Worm (Caenorhabditis elegans) whole organism, mixed stage, embryonic: ENCODE data around the gene F44G4.7.

Experiments used
- bed-3 ChIP-seq: fragments of 200-800 bp; sonication (Bioruptor generic); optimal IDR thresholded peaks from 3 replicates; lab custom pipeline; 2018; ENCODE audit warnings: mild to moderate bottlenecking, missing genetic modification characterization, moderate library complexity, missing compliant biosample characterization
- ces-1 ChIP-seq: fragments of 150-350 bp; optimal IDR thresholded peaks from 2 replicates; lab custom pipeline; 2014; ENCODE audit warnings: missing biosample characterization, missing genetic modification reagents, missing genetic modification characterization
- elt-1 ChIP-seq: sonication (generic microtip); optimal IDR thresholded peaks from 2 replicates; lab custom pipeline; 2017; ENCODE audit warnings: missing genetic modification characterization, mild to moderate bottlenecking, missing compliant biosample characterization, antibody characterized with exemption, moderate library complexity, borderline replicate concordance; ENCODE audit not compliant: insufficient read depth
- elt-3 ChIP-seq: fragments of 150-350 bp; optimal IDR thresholded peaks from 2 replicates; lab custom pipeline; 2014; ENCODE audit warnings: missing biosample characterization, missing genetic modification characterization
- lin-13 ChIP-seq: fragments of 150-350 bp; optimal IDR thresholded peaks from 2 replicates; lab custom pipeline; 2014; ENCODE audit warnings: missing biosample characterization, missing genetic modification characterization
- lsy-2 ChIP-seq: fragments of 150-350 bp; optimal IDR thresholded peaks from 2 replicates; lab custom pipeline; 2014; ENCODE audit warnings: missing biosample characterization, missing genetic modification characterization
- nhr-237 ChIP-seq: fragments of 150-350 bp; optimal IDR thresholded peaks from 2 replicates; lab custom pipeline; 2014; ENCODE audit warnings: missing biosample characterization, missing genetic modification characterization
- nhr-28 ChIP-seq: fragments of 150-350 bp; optimal IDR thresholded peaks from 2 replicates; lab custom pipeline; 2014; ENCODE audit warnings: missing biosample characterization, missing genetic modification characterization
- tbx-8 ChIP-seq: fragments of 200-800 bp; sonication (Bioruptor generic); optimal IDR thresholded peaks from 2 replicates; lab custom pipeline; 2018; ENCODE audit warnings: mild to moderate bottlenecking, missing genetic modification characterization, moderate library complexity, missing compliant biosample characterization
- unc-39 ChIP-seq: fragments of 150-350 bp; optimal IDR thresholded peaks from 2 replicates; lab custom pipeline; 2014; ENCODE audit warnings: missing biosample characterization, missing genetic modification characterization

DNA sequence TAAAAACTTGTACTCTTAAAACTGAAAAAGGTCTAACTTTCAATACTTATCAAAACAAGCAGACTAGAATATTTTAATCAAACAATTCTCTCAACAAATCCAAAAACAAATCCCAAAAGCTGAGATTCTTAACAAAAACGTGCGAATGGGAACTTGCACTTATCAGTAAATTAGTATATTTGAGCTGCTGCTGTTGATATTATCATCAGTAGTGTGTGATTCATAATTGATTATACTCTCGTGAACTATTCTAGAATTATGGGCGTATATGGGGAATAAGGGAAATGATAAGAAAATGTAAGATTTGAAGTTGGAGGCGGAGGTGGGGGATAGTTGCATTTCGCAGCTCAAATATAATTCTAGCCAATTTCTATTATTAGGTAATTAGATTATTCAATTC, 9.2 kb upstream of the F44G4.7 start:
- TF ChIP-seq elt-1 (tag; lab: Kevin White, UChicago) (no peak), nhr-237 (tag; lab: Kevin White, UChicago) (no peak), lsy-2 (tag; lab: Kevin White, UChicago) (no peak), ces-1 (GFP tag; lab: Kevin White, UChicago) (no peak), elt-3 (tag; lab: Kevin White, UChicago) (no peak), unc-39 (tag; lab: Kevin White, UChicago) (no peak), nhr-28 (no peak), bed-3 (no peak), lin-13 (tag; lab: Kevin White, UChicago) (no peak), tbx-8 (GFP tag; lab: Kevin White, UChicago) (no peak)
